Fruit fly (Drosophila melanogaster) whole organism, embryonic: Measurements from ENCODE around the gene CG46523.

Experiments
- Atf6 ChIP-seq: fragments of 200-800 bp; sonication (Bioruptor generic); IDR thresholded peaks from 2 replicates; pipeline ENCODE4 v1.3.6; 2022; ENCODE audit warnings: missing biosample characterization, missing genetic modification characterization
- B-H1 ChIP-seq: fragments of 200-800 bp; sonication (Bioruptor generic); IDR thresholded peaks from 3 replicates; pipeline ENCODE4 v1.3.6; 2022; ENCODE audit warnings: missing biosample characterization, missing genetic modification characterization
- BEAF-32 ChIP-seq: fragments of 200-800 bp; sonication (Bioruptor generic); optimal IDR thresholded peaks from 3 replicates; lab custom pipeline; 2017; ENCODE audit warnings: missing biosample characterization, missing genetic modification characterization, mild to moderate bottlenecking, moderate library complexity, missing genetic modification reagents
- CG10209 ChIP-seq: fragments of 200-800 bp; sonication (Bioruptor generic); optimal IDR thresholded peaks from 3 replicates; lab custom pipeline; 2017; ENCODE audit warnings: missing biosample characterization, mild to moderate bottlenecking, missing genetic modification characterization, missing genetic modification reagents
- CG1024 ChIP-seq: fragments of 200-800 bp; sonication (Bioruptor generic); IDR thresholded peaks from 2 replicates; pipeline ENCODE4 v1.3.6; 2022; ENCODE audit warnings: missing biosample characterization, missing genetic modification characterization
- CG10274 ChIP-seq: fragments of 200-800 bp; sonication (Bioruptor generic); optimal IDR thresholded peaks from 3 replicates; lab custom pipeline; 2017; ENCODE audit warnings: missing biosample characterization, mild to moderate bottlenecking, missing genetic modification characterization
- CG10431 ChIP-seq: fragments of 200-800 bp; sonication (Bioruptor generic); optimal IDR thresholded peaks from 3 replicates; lab custom pipeline; 2018; ENCODE audit warnings: missing biosample characterization, mild to moderate bottlenecking, missing genetic modification characterization
- CG10565 ChIP-seq: fragments of 200-800 bp; sonication (Bioruptor generic); optimal IDR thresholded peaks from 3 replicates; lab custom pipeline; 2016; ENCODE audit warnings: missing biosample characterization, mild to moderate bottlenecking, missing genetic modification characterization
- CG14050 ChIP-seq: fragments of 200-800 bp; sonication (Bioruptor generic); IDR thresholded peaks from 3 replicates; pipeline ENCODE4 v1.3.6; 2022; ENCODE audit warnings: missing biosample characterization, missing genetic modification characterization
- CG15011 ChIP-seq: fragments of 200-800 bp; sonication (Bioruptor generic); optimal IDR thresholded peaks from 3 replicates; lab custom pipeline; 2018; ENCODE audit warnings: missing biosample characterization, mild to moderate bottlenecking, missing genetic modification characterization
- CG15269 ChIP-seq: fragments of 200-800 bp; sonication (Bioruptor generic); optimal IDR thresholded peaks from 2 replicates; lab custom pipeline; 2018; ENCODE audit warnings: missing biosample characterization, mild to moderate bottlenecking, missing genetic modification characterization, moderate library complexity
- CG1529 ChIP-seq: fragments of 200-800 bp; sonication (Bioruptor generic); optimal IDR thresholded peaks from 3 replicates; lab custom pipeline; 2018; ENCODE audit warnings: missing biosample characterization, missing genetic modification characterization
- CG1603 ChIP-seq: fragments of 200-800 bp; sonication (Bioruptor generic); optimal IDR thresholded peaks from 2 replicates; lab custom pipeline; 2019; ENCODE audit warnings: missing biosample characterization, mild to moderate bottlenecking, missing genetic modification characterization, moderate library complexity
- CG16813 ChIP-seq: fragments of 200-800 bp; sonication (Bioruptor generic); IDR thresholded peaks from 3 replicates; pipeline ENCODE4 v1.3.6; 2022; ENCODE audit warnings: missing biosample characterization, missing genetic modification characterization; ENCODE audit not compliant: partially characterized antibody
- CG17385 ChIP-seq: fragments of 200-800 bp; sonication (Bioruptor generic); optimal IDR thresholded peaks from 3 replicates; lab custom pipeline; 2018; ENCODE audit warnings: missing biosample characterization, mild to moderate bottlenecking, missing genetic modification characterization
- CG17568 ChIP-seq: fragments of 200-800 bp; sonication (Bioruptor generic); optimal IDR thresholded peaks from 2 replicates; lab custom pipeline; 2018; ENCODE audit warnings: missing biosample characterization, mild to moderate bottlenecking, missing genetic modification characterization, moderate library complexity
- CG17829 ChIP-seq: fragments of 200-800 bp; optimal IDR thresholded peaks from 2 replicates; lab custom pipeline; 2019; ENCODE audit warnings: missing biosample characterization, mild to moderate bottlenecking, missing genetic modification characterization, moderate library complexity
- CG18764 ChIP-seq: fragments of 200-800 bp; sonication (Bioruptor generic); optimal IDR thresholded peaks from 3 replicates; lab custom pipeline; 2016; ENCODE audit warnings: missing biosample characterization, missing genetic modification characterization
- CG2129 ChIP-seq: fragments of 200-800 bp; sonication (Bioruptor generic); IDR thresholded peaks from 2 replicates; pipeline ENCODE4 v1.3.6; 2022; ENCODE audit warnings: missing biosample characterization, missing genetic modification characterization; ENCODE audit not compliant: partially characterized antibody
- CG34376 ChIP-seq: fragments of 200-800 bp; sonication (Bioruptor generic); optimal IDR thresholded peaks from 2 replicates; lab custom pipeline; 2018; ENCODE audit warnings: missing biosample characterization, mild to moderate bottlenecking, missing genetic modification characterization
- CG5953 ChIP-seq: fragments of 200-800 bp; sonication (Bioruptor generic); IDR thresholded peaks from 2 replicates; pipeline ENCODE4 v1.3.6; 2022; ENCODE audit warnings: missing biosample characterization, missing genetic modification characterization
- CG7556 ChIP-seq: fragments of 200-800 bp; sonication (Bioruptor generic); optimal IDR thresholded peaks from 2 replicates; lab custom pipeline; 2017; ENCODE audit warnings: missing biosample characterization, mild to moderate bottlenecking, missing genetic modification characterization
- CG8478 ChIP-seq: fragments of >200 bp; optimal IDR thresholded peaks from 2 replicates; lab custom pipeline; 2018
- CG8765 ChIP-seq: fragments of 200-800 bp; sonication (Bioruptor generic); IDR thresholded peaks from 2 replicates; pipeline ENCODE4 v1.3.6; 2022; ENCODE audit warnings: missing biosample characterization, missing genetic modification characterization
- D ChIP-seq, 2 experiments: fragments of 200-800 bp in 1 of 2; fragments of >200 bp in 1 of 2; sonication (Bioruptor generic) in 1 of 2; optimal IDR thresholded peaks; 2 replicates in 1 of 2; 3 replicates in 1 of 2; lab custom pipeline; 2017; ENCODE audit warnings: mild to moderate bottlenecking in 1 of 2, missing biosample characterization in 1 of 2, missing genetic modification characterization in 1 of 2, missing genetic modification reagents in 1 of 2
- Dek ChIP-seq: fragments of 200-800 bp; sonication (Bioruptor generic); optimal IDR thresholded peaks from 3 replicates; lab custom pipeline; 2019; ENCODE audit warnings: missing biosample characterization, mild to moderate bottlenecking, missing genetic modification characterization, moderate library complexity
- GATAe ChIP-seq: fragments of 200-800 bp; sonication (Bioruptor generic); conservative IDR thresholded peaks from 2 replicates; pipeline ENCODE4 v1.3.6; 2022; ENCODE audit warnings: missing biosample characterization, missing genetic modification characterization
- HLH3B ChIP-seq: fragments of 200-800 bp; sonication (Bioruptor generic); IDR thresholded peaks from 2 replicates; pipeline ENCODE4 v1.3.6; 2022; ENCODE audit warnings: missing biosample characterization, missing genetic modification characterization
- Hmr ChIP-seq: fragments of 200-800 bp; sonication (Bioruptor generic); optimal IDR thresholded peaks from 3 replicates; lab custom pipeline; 2017; ENCODE audit warnings: mild to moderate bottlenecking, missing biosample characterization, missing genetic modification reagents, missing genetic modification characterization
- Hr51 ChIP-seq, 2 experiments: fragments of 200-800 bp; sonication (Bioruptor generic); optimal IDR thresholded peaks; 2 replicates in 1 of 2; 3 replicates in 1 of 2; lab custom pipeline; 2016 to 2018; ENCODE audit warnings: missing biosample characterization in 2 of 2, missing genetic modification characterization in 2 of 2, mild to moderate bottlenecking in 1 of 2, moderate library complexity in 1 of 2
- Lhr ChIP-seq: fragments of 200-800 bp; sonication (Bioruptor generic); optimal IDR thresholded peaks from 3 replicates; lab custom pipeline; 2017; ENCODE audit warnings: mild to moderate bottlenecking, missing biosample characterization, missing genetic modification reagents, missing genetic modification characterization
- Lim3 ChIP-seq: fragments of 200-800 bp; sonication (Bioruptor generic); IDR thresholded peaks from 2 replicates; pipeline ENCODE4 v1.3.6; 2022; ENCODE audit warnings: missing biosample characterization, missing genetic modification characterization
- Lpt ChIP-seq: fragments of >200 bp; optimal IDR thresholded peaks from 2 replicates; lab custom pipeline; 2018; ENCODE audit warnings: missing biosample characterization, missing genetic modification characterization
- Nf-YC ChIP-seq: fragments of 200-800 bp; optimal IDR thresholded peaks from 3 replicates; lab custom pipeline; 2019; ENCODE audit warnings: missing biosample characterization, mild to moderate bottlenecking, missing genetic modification characterization, moderate library complexity
- Opbp ChIP-seq: fragments of 200-800 bp; sonication (Bioruptor generic); IDR thresholded peaks from 3 replicates; pipeline ENCODE4 v1.3.6; 2022; ENCODE audit warnings: missing biosample characterization, missing genetic modification characterization; ENCODE audit not compliant: partially characterized antibody
- Side ChIP-seq: fragments of 200-800 bp; sonication (Bioruptor generic); optimal IDR thresholded peaks from 2 replicates; lab custom pipeline; 2016; ENCODE audit warnings: missing biosample characterization, missing genetic modification characterization
- amos ChIP-seq: fragments of 200-800 bp; sonication (Bioruptor generic); IDR thresholded peaks from 2 replicates; pipeline ENCODE4 v1.3.6; 2022; ENCODE audit warnings: missing biosample characterization, missing genetic modification characterization; ENCODE audit not compliant: partially characterized antibody
- caup ChIP-seq: fragments of 200-800 bp; sonication (Bioruptor generic); optimal IDR thresholded peaks from 3 replicates; lab custom pipeline; 2017; ENCODE audit warnings: missing biosample characterization, mild to moderate bottlenecking, missing genetic modification characterization, moderate library complexity; ENCODE audit not compliant: severe bottlenecking
- cg ChIP-seq: fragments of 200-800 bp; sonication (Bioruptor generic); optimal IDR thresholded peaks from 3 replicates; lab custom pipeline; 2019; ENCODE audit warnings: missing biosample characterization, mild to moderate bottlenecking, missing genetic modification characterization, moderate library complexity
- exex ChIP-seq: fragments of 200-800 bp; sonication (Bioruptor generic); optimal IDR thresholded peaks from 4 replicates; lab custom pipeline; 2018; ENCODE audit warnings: missing biosample characterization, mild to moderate bottlenecking, missing genetic modification characterization, moderate library complexity
- gt ChIP-seq: fragments of 200-800 bp; sonication (Bioruptor generic); IDR thresholded peaks from 2 replicates; pipeline ENCODE4 v1.3.6; 2022; ENCODE audit warnings: missing biosample characterization, missing genetic modification characterization
- kni ChIP-seq: fragments of 200-800 bp; sonication (Bioruptor generic); optimal IDR thresholded peaks from 3 replicates; lab custom pipeline; 2017; ENCODE audit warnings: mild to moderate bottlenecking, missing biosample characterization, missing genetic modification reagents, missing genetic modification characterization
- lab ChIP-seq: fragments of 200-800 bp; sonication (Bioruptor generic); optimal IDR thresholded peaks from 3 replicates; lab custom pipeline; 2017; ENCODE audit warnings: missing biosample characterization, missing genetic modification characterization, mild to moderate bottlenecking, moderate library complexity, missing genetic modification reagents
- lbe ChIP-seq: fragments of 200-800 bp; sonication (Bioruptor generic); optimal IDR thresholded peaks from 2 replicates; lab custom pipeline; 2016; ENCODE audit warnings: missing biosample characterization, mild to moderate bottlenecking, missing genetic modification characterization
- prd ChIP-seq, 3 experiments: fragments of >200 bp in 2 of 3; fragments of 200-800 bp in 1 of 3; sonication (Bioruptor generic) in 1 of 3; optimal IDR thresholded peaks in 2 of 3; IDR thresholded peaks in 1 of 3; 2 replicates in 2 of 3; 3 replicates in 1 of 3; pipeline versions ENCODE4 v1.3.6 to Lab custom; 2017 to 2022; ENCODE audit warnings: missing biosample characterization in 1 of 3, missing genetic modification characterization in 1 of 3
- sd ChIP-seq: fragments of 200-800 bp; sonication (Bioruptor generic); optimal IDR thresholded peaks from 3 replicates; lab custom pipeline; 2018; ENCODE audit warnings: missing biosample characterization, mild to moderate bottlenecking, missing genetic modification characterization, moderate library complexity
- slbo ChIP-seq: fragments of 200-800 bp; sonication (Bioruptor generic); IDR thresholded peaks from 2 replicates; pipeline ENCODE4 v1.3.6; 2022; ENCODE audit warnings: missing biosample characterization, missing genetic modification characterization
- so ChIP-seq: fragments of 200-800 bp; sonication (Bioruptor generic); IDR thresholded peaks from 3 replicates; pipeline ENCODE4 v1.3.6; 2022; ENCODE audit warnings: missing biosample characterization, missing genetic modification characterization

CG46523 gene

dm6 chr3L:1947463-1948126, 8.7 kb upstream of the CG46523 start, which contains the start of the genes mu2 and Cnb (continued):
- TF ChIP-seq CG16813 (GFP tag; lab: Robert Waterston, UW) (peak; percentile 86), CG15011 (GFP tag; lab: Kevin White, UChicago) (no peak), slbo (GFP tag; lab: Robert Waterston, UW) (peak; percentile 64), gt (GFP tag; lab: Robert Waterston, UW) (no peak), CG10431 (GFP tag; lab: Kevin White, UChicago) (no peak), amos (GFP tag; lab: Robert Waterston, UW) (peak; percentile 76), CG2129 (GFP tag; lab: Robert Waterston, UW) (peak; percentile 71), Atf6 (GFP tag; lab: Robert Waterston, UW) (no peak), CG7556 (GFP tag; lab: Kevin White, UChicago) (no peak), HLH3B (GFP tag; lab: Robert Waterston, UW) (no peak), BEAF-32 (GFP tag; lab: Kevin White, UChicago) (peak; percentile 89), Lhr (GFP tag; lab: Kevin White, UChicago) (no peak), kni (GFP tag; lab: Kevin White, UChicago) (no peak), CG18764 (GFP tag; lab: Kevin White, UChicago) (no peak), CG1603 (tag; lab: Kevin White, UChicago) (no peak), cg (GFP tag; lab: Kevin White, UChicago) (no peak), D (optimal IDR thresholded peaks at IDR 0.05; lab: Kevin White, UChicago) (no peak), D (GFP tag; optimal IDR thresholded peaks at IDR 0.05; lab: Kevin White, UChicago) (no peak), CG17829 (tag; lab: Kevin White, UChicago) (no peak), CG14050 (GFP tag; lab: Robert Waterston, UW) (no peak), CG5953 (GFP tag; lab: Robert Waterston, UW) (no peak), Lpt (GFP tag; lab: Kevin White, UChicago) (no peak), CG10565 (GFP tag; lab: Kevin White, UChicago) (no peak), Opbp (peak; percentile 78; the same call in 2 of the 3 replicates), Nf-YC (tag; lab: Kevin White, UChicago) (no peak), prd (optimal IDR thresholded peaks at IDR 0.05; lab: Kevin White, UChicago) (no peak), prd (GFP tag; IDR thresholded peaks at IDR 0.05; lab: Robert Waterston, UW) (0 out of 3 replicates have a peak, but pooled peaks have one; percentile 18), CG17385 (GFP tag; lab: Kevin White, UChicago) (no peak), CG34376 (GFP tag; lab: Kevin White, UChicago) (no peak), caup (GFP tag; lab: Kevin White, UChicago) (no peak), lbe (GFP tag; lab: Kevin White, UChicago) (no peak), CG1529 (no peak), exex (tag; lab: Kevin White, UChicago) (no peak), CG10209 (GFP tag; lab: Kevin White, UChicago) (no peak), CG15269 (tag; lab: Kevin White, UChicago) (no peak), lab (no peak), B-H1 (no peak), CG17568 (no peak), CG1024 (GFP tag; lab: Robert Waterston, UW) (no peak), Lim3 (GFP tag; lab: Robert Waterston, UW) (no peak), sd (tag; lab: Kevin White, UChicago) (no peak), Hr51 (GFP tag; optimal IDR thresholded peaks at IDR 0.05; lab: Kevin White, UChicago) (peak in 1 of 2 experiments; percentile 13), CG10274 (GFP tag; lab: Kevin White, UChicago) (no peak), Side (GFP tag; lab: Kevin White, UChicago) (no peak), CG8765 (GFP tag; lab: Robert Waterston, UW) (no peak), Hmr (no peak), Dek (tag; lab: Kevin White, UChicago) (no peak), so (GFP tag; lab: Robert Waterston, UW) (no peak), GATAe (no peak), CG8478 (no peak)
